Worm (Caenorhabditis elegans): ENCODE data around the gene Y49F6B.13.

ce11 chrII:3514631-3515030 is 43.1 kb upstream of the Y49F6B.13 start, which contains the start of gene srz-5:
- TF ChIP-seq pha-4 (tag; optimal IDR thresholded peaks at IDR 0.05) (no peak), eyg-1 (tag; optimal IDR thresholded peaks at IDR 0.05) (no peak), sox-4 (tag; optimal IDR thresholded peaks at IDR 0.05) (no peak), nfya-1 (tag; optimal IDR thresholded peaks at IDR 0.05) (no peak), hlh-30 (tag; optimal IDR thresholded peaks at IDR 0.05; ENCODE audit: insufficient read depth) (no peak), ets-4 (tag; optimal IDR thresholded peaks at IDR 0.05) (no peak), pqm-1 (tag; optimal IDR thresholded peaks at IDR 0.05) (no peak), ama-1 (optimal IDR thresholded peaks at IDR 0.05) (no peak), ceh-34 (tag; optimal IDR thresholded peaks at IDR 0.05) (no peak)

Measured in whole organism, late embryonic.